Worm (Caenorhabditis elegans): ENCODE measurements around the gene rgs-9.

Gene rgs-9

DNA sequence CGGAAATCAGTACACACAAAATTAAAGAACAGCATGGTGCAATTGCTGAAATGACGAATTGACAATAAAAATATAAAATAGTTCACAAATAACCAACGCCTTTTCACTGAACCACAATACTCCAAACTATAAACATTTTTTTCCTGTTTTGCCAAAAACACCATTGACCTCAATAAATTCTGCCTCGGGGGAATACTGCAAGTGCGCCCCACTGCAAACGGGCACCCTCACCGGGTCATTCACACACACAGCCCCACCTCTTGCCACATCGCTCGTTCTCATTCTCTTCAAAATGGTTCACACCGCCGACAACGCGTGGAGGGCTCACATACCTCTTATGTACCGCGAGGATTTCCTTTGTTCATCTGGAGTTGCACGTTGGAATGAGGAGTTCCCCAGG is at the start of gene rgs-9:
rgs-9 (plus strand) TSS at position 237 of the 400 bp plus-strand sequence.
- no peak for TF ChIP-seq unc-62 (GFP tag; optimal IDR thresholded peaks at IDR 0.05)

- no peak for TF ChIP-seq unc-62 (GFP tag; optimal IDR thresholded peaks at IDR 0.05)
Observed at ce11 chrX:1870991-1871390, 44.1 kb upstream of the rgs-9 start.

DNA sequence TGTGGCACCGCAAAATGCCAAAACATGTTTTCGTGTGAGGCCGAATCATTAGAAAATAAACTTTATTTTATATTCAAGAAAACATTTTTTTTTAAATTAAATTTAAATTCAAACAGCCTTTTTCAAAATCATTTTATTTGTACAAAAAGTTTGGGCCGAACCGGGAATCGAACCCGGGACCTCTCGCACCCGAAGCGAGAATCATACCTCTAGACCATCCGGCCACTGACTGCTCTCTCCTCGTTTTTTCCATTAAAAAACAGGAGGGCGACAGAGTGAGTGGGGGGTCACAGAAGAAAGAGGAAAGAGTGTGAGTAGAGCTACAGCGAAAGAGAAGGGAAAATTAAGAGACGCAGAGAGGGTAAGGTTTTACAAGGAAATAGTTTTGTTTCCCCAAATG is 34.4 kb upstream of the rgs-9 start:
- TF ChIP-seq unc-62 (GFP tag; optimal IDR thresholded peaks at IDR 0.05), result no peak

ce11 chrX:1888445-1889035 is 26.5 kb upstream of the rgs-9 start:
- TF ChIP-seq unc-62 (GFP tag; optimal IDR thresholded peaks at IDR 0.05), result no peak

- no peak for TF ChIP-seq unc-62 (GFP tag; optimal IDR thresholded peaks at IDR 0.05)
Observed at ce11 chrX:1890817-1891216, 24.2 kb upstream of the rgs-9 start.

ce11 chrX:1891887-1892286 is 23.2 kb upstream of the rgs-9 start, which contains the start of gene B0294.3:
B0294.3 (plus strand) TSS chrX:1892187.
- no peak for TF ChIP-seq unc-62 (GFP tag; optimal IDR thresholded peaks at IDR 0.05)

- TF ChIP-seq unc-62 (GFP tag; optimal IDR thresholded peaks at IDR 0.05), result no peak
Observed at ce11 chrX:1897243-1897642, 17.8 kb upstream of the rgs-9 start, which contains the start of gene B0294.1. B0294.1 (minus strand) TSS chrX:1897343.

DNA sequence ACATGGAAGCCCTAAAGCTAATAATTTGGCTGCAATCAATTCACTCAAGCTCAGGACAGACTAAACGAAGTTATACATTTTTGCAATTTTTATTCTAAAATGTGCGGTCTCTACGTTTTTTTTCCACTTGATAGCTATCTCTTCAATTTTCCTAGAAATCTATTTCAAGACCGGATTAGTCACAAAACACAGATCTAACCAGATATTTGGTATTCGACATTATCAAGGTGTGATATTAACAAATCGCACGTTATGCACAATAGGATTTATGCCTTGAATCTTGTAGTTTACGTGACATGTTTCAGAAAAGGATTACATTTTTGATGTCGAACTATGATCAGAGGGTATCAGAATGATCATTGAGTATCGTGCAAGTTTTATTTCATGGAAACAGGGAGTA is 13.6 kb upstream of the rgs-9 start:
- TF ChIP-seq unc-62 (GFP tag; optimal IDR thresholded peaks at IDR 0.05), result no peak

DNA sequence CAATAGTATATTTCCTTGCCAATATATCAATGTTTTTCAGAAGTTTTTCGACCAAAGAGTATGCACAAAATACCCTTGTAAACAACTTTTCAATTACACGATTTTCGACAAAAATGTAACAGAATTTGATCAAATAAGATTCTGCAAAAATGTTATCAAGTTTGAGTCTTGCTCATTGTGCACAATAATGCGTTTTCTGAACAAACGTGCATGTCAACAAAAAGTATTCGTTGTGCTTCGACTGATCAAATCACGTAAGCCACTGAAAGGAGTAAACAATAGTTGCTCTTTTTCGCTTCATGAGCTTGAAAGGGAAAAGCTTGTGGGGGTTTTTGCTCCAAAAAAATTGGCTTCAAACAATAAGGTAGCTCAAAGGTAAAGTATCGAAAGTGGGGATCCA is 8.0 kb upstream of the rgs-9 start:
- TF ChIP-seq unc-62 (GFP tag; optimal IDR thresholded peaks at IDR 0.05), result no peak

DNA sequence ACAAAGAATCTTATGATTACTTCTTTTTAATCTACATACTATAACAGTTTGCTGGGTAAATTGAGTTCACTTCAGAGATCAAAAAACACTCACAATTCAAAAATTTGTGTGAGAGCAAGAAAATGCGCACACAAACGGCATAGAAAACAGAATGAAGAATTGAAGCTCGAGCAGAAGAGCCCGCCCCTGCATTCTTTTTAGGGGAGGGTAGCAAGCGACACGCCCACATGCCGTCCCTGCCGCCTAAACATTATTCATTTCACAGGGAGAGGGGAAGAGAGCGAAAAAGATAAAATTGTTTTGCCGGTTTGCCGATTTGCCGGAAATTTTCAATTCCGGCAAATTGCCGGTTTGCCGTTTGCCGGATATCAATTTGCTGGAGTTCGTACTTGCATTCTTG is 5.7 kb upstream of the rgs-9 start:
- no peak for TF ChIP-seq unc-62 (GFP tag; optimal IDR thresholded peaks at IDR 0.05)

- no peak for TF ChIP-seq unc-62 (GFP tag; optimal IDR thresholded peaks at IDR 0.05)
Observed at ce11 chrX:1913257-1913656, 1.8 kb upstream of the rgs-9 start, which contains the start of gene ZC53.1. ZC53.1 (minus strand) TSS chrX:1913357.

ce11 chrX:1917169-1917568 is 2.1 kb downstream of the rgs-9 start, which contains the start of gene dot-1.5:
dot-1.5 (plus strand) TSS chrX:1917469.
- TF ChIP-seq unc-62 (GFP tag; optimal IDR thresholded peaks at IDR 0.05), result no peak

- TF ChIP-seq unc-62 (GFP tag; optimal IDR thresholded peaks at IDR 0.05), result no peak
Observed at ce11 chrX:1922294-1922693, 7.2 kb downstream of the rgs-9 start, which contains the start of gene ZC53.22. ZC53.22 (minus strand) TSS chrX:1922394.

- TF ChIP-seq unc-62 (GFP tag; optimal IDR thresholded peaks at IDR 0.05), result no peak
Observed at ce11 chrX:1924138-1924537, 9.1 kb downstream of the rgs-9 start, which contains the start of gene ZC53.2. ZC53.2 (minus strand) TSS chrX:1924238.

- TF ChIP-seq unc-62 (GFP tag; optimal IDR thresholded peaks at IDR 0.05), result no peak
Observed at ce11 chrX:1935438-1935837, 20.4 kb downstream of the rgs-9 start.

DNA sequence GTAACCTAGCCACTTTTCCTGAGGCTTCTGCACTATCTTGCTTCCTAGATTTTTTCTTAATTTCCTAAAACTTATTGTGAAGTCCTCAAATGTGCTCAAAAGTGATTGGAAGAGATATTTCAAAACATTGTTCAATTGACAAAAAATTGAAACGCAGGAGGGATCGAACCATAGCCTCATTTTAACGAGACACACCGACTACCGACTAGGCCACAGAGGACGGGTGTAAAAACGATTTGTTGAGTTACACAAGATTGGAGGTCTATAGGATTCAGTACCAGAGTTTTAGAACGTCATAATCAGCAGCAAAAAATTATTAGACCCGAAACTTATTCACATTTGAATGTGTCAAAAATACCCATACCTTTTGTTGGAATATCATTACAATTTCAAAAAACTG is 24.2 kb downstream of the rgs-9 start:
- no peak for TF ChIP-seq unc-62 (GFP tag; optimal IDR thresholded peaks at IDR 0.05)

- no peak for TF ChIP-seq unc-62 (GFP tag; optimal IDR thresholded peaks at IDR 0.05)
Observed at ce11 chrX:1939887-1940286, 24.8 kb downstream of the rgs-9 start, which contains the start of gene Y59E1A.4. Y59E1A.4 (minus strand) TSS chrX:1939987.

ce11 chrX:1959063-1959462 is 44.0 kb downstream of the rgs-9 start:
- TF ChIP-seq unc-62 (GFP tag; optimal IDR thresholded peaks at IDR 0.05), result no peak

Measured in whole organism, dauer.